Fruit fly (Drosophila melanogaster) whole organism: Measurements from ENCODE around the gene Sas-6.

Source experiments
- Dll ChIP-seq: fragments of >200 bp; optimal IDR thresholded peaks from 2 replicates; lab custom pipeline; 2017
- EcR ChIP-seq, 2 experiments: fragments of >200 bp; optimal IDR thresholded peaks; 2 replicates each; lab custom pipeline; 2017; ENCODE audit warnings: missing biosample characterization in 2 of 2, missing genetic modification characterization in 2 of 2, missing genetic modification reagents in 2 of 2
- psq ChIP-seq: fragments of >200 bp; optimal IDR thresholded peaks from 2 replicates; lab custom pipeline; 2017

dm6 chr3R:30022452-30023028 is 27.4 kb downstream of the Sas-6 start, which contains the start of the genes RpS28a and Axn:
- no peak for TF ChIP-seq Dll (lab: Kevin White, UChicago)
- TF ChIP-seq EcR (GFP tag; optimal IDR thresholded peaks at IDR 0.05; lab: Kevin White, UChicago), result no peak
- no peak for TF ChIP-seq psq (lab: Kevin White, UChicago)
